Worm (Caenorhabditis elegans) whole organism, L4 larva: ENCODE results near the gene W02A2.9.

Experiments used
- F44E2.7 ChIP-seq: fragments of 200-800 bp; sonication (Bioruptor generic); IDR thresholded peaks from 2 replicates; pipeline ENCODE4 v2.1.2; 2022; ENCODE audit warnings: missing genetic modification characterization, missing compliant biosample characterization
- F49E8.2 ChIP-seq: sonication (generic microtip); optimal IDR thresholded peaks from 2 replicates; lab custom pipeline; 2016; ENCODE audit warnings: missing compliant biosample characterization, mild to moderate bottlenecking, missing genetic modification characterization, borderline replicate concordance
- T20F7.1 ChIP-seq: fragments of 200-800 bp; sonication (Bioruptor generic); optimal IDR thresholded peaks from 2 replicates; lab custom pipeline; 2018; ENCODE audit warnings: mild to moderate bottlenecking, missing genetic modification characterization, missing compliant biosample characterization
- T26A8.4 ChIP-seq: fragments of 200-800 bp; sonication (Bioruptor generic); IDR thresholded peaks from 2 replicates; pipeline ENCODE4 v1.3.6; 2022; ENCODE audit warnings: missing genetic modification characterization, missing compliant biosample characterization
- Y105C5A.15 ChIP-seq: fragments of 200-800 bp; sonication (Bioruptor generic); IDR thresholded peaks from 2 replicates; pipeline ENCODE4 v1.3.6; 2022; ENCODE audit warnings: missing genetic modification characterization, missing compliant biosample characterization
- aha-1 ChIP-seq: fragments of 150-350 bp; peaks from one replicate; lab custom pipeline; 2014; ENCODE audit warnings: missing biosample characterization, missing genetic modification characterization
- aly-2 ChIP-seq: sonication (generic microtip); optimal IDR thresholded peaks from 2 replicates; lab custom pipeline; 2018; ENCODE audit warnings: missing biosample characterization, missing genetic modification characterization
- ceh-32 ChIP-seq: sonication (generic microtip); optimal IDR thresholded peaks from 2 replicates; lab custom pipeline; 2016; ENCODE audit warnings: mild to moderate bottlenecking, missing genetic modification characterization, missing compliant biosample characterization; ENCODE audit not compliant: poor library complexity
- ceh-62 ChIP-seq: sonication (generic microtip); optimal IDR thresholded peaks from 2 replicates; lab custom pipeline; 2017; ENCODE audit warnings: missing biosample characterization, missing genetic modification characterization
- ces-1 ChIP-seq: fragments of 150-350 bp; sonication (generic microtip); optimal IDR thresholded peaks from 4 replicates; lab custom pipeline; 2014; ENCODE audit warnings: missing biosample characterization, missing genetic modification reagents, missing genetic modification characterization
- ctbp-1 ChIP-seq: fragments of 200-800 bp; sonication (Bioruptor generic); IDR thresholded peaks from 2 replicates; pipeline ENCODE4 v1.3.6; 2022; ENCODE audit warnings: missing genetic modification reagents, missing genetic modification characterization, missing compliant biosample characterization
- daf-16 ChIP-seq, 3 experiments: sonication (generic microtip); optimal IDR thresholded peaks; 2 replicates each; lab custom pipeline; 2016 to 2017; ENCODE audit warnings: missing genetic modification characterization in 3 of 3, missing genetic modification reagents in 3 of 3, mild to moderate bottlenecking in 2 of 3, missing compliant biosample characterization in 2 of 3, missing biosample characterization in 1 of 3, moderate library complexity in 1 of 3
- daf-19 ChIP-seq: fragments of 200-800 bp; sonication (Bioruptor generic); conservative IDR thresholded peaks from 2 replicates; pipeline ENCODE4 v1.3.6; 2022; ENCODE audit warnings: missing genetic modification characterization, missing compliant biosample characterization
- dmd-6 ChIP-seq: fragments of 200-800 bp; sonication (Bioruptor generic); IDR thresholded peaks from 2 replicates; pipeline ENCODE4 v1.3.6; 2022; ENCODE audit warnings: missing genetic modification reagents, missing genetic modification characterization, missing compliant biosample characterization
- duxl-1 ChIP-seq: sonication (generic microtip); optimal IDR thresholded peaks from 2 replicates; lab custom pipeline; 2016; ENCODE audit warnings: mild to moderate bottlenecking, missing genetic modification characterization, moderate library complexity, missing compliant biosample characterization; ENCODE audit not compliant: poor library complexity
- dve-1 ChIP-seq: sonication (generic microtip); optimal IDR thresholded peaks from 2 replicates; lab custom pipeline; 2017; ENCODE audit warnings: antibody characterized with exemption, mild to moderate bottlenecking, missing genetic modification characterization, missing compliant biosample characterization; ENCODE audit not compliant: insufficient read depth
- egl-27 ChIP-seq: sonication (generic microtip); optimal IDR thresholded peaks from 3 replicates; lab custom pipeline; 2017; ENCODE audit warnings: missing biosample characterization, missing genetic modification reagents, missing genetic modification characterization
- fkh-10 ChIP-seq: fragments of 150-350 bp; optimal IDR thresholded peaks from 2 replicates; lab custom pipeline; 2014; ENCODE audit warnings: missing biosample characterization, missing genetic modification reagents, missing genetic modification characterization
- gei-8 ChIP-seq: fragments of 200-800 bp; sonication (Bioruptor generic); optimal IDR thresholded peaks from 2 replicates; lab custom pipeline; 2018; ENCODE audit warnings: mild to moderate bottlenecking, missing genetic modification characterization, missing compliant biosample characterization
- hif-1 ChIP-seq, 2 experiments: sonication (generic microtip); optimal IDR thresholded peaks; 2 replicates each; lab custom pipeline; 2016 to 2017; ENCODE audit warnings: missing compliant biosample characterization in 2 of 2, missing genetic modification characterization in 2 of 2, missing genetic modification reagents in 2 of 2, missing genotype in 2 of 2, mild to moderate bottlenecking in 1 of 2
- hlh-11 ChIP-seq: fragments of 200-800 bp; sonication (Bioruptor generic); optimal IDR thresholded peaks from 2 replicates; lab custom pipeline; 2018; ENCODE audit warnings: mild to moderate bottlenecking, missing genetic modification characterization, missing compliant biosample characterization
- lin-1 ChIP-seq: fragments of 200-800 bp; sonication (Bioruptor generic); IDR thresholded peaks from 2 replicates; pipeline ENCODE4 v1.3.6; 2022; ENCODE audit warnings: missing genetic modification reagents, missing genetic modification characterization, missing compliant biosample characterization
- lin-13 ChIP-seq: fragments of 150-350 bp; optimal IDR thresholded peaks from 2 replicates; lab custom pipeline; 2014; ENCODE audit warnings: missing biosample characterization, missing genetic modification reagents, missing genetic modification characterization
- lin-29 ChIP-seq: fragments of 200-800 bp; sonication (Bioruptor generic); IDR thresholded peaks from 2 replicates; pipeline ENCODE4 v1.3.6; 2022; ENCODE audit warnings: missing genetic modification reagents, missing genetic modification characterization, missing compliant biosample characterization
- lir-3 ChIP-seq: sonication (generic microtip); optimal IDR thresholded peaks from 2 replicates; lab custom pipeline; 2016; ENCODE audit warnings: mild to moderate bottlenecking, missing genetic modification characterization, missing compliant biosample characterization
- lsy-2 ChIP-seq, 2 experiments: fragments of 150-350 bp in 1 of 2; sonication (generic microtip) in 1 of 2; optimal IDR thresholded peaks; 2 replicates each; lab custom pipeline; 2014 to 2017; ENCODE audit warnings: missing biosample characterization in 2 of 2, missing genetic modification characterization in 2 of 2
- mdl-1 ChIP-seq, 2 experiments: fragments of 150-350 bp in 1 of 2; sonication (generic microtip) in 1 of 2; optimal IDR thresholded peaks; 2 replicates each; lab custom pipeline; 2014 to 2017; ENCODE audit warnings: missing biosample characterization in 2 of 2, missing genetic modification characterization in 2 of 2
- mes-2 ChIP-seq: sonication (generic microtip); optimal IDR thresholded peaks from 2 replicates; lab custom pipeline; 2016; ENCODE audit warnings: missing genotype, mild to moderate bottlenecking, missing genetic modification characterization, missing compliant biosample characterization; ENCODE audit not compliant: poor library complexity, severe bottlenecking
- mxl-2 ChIP-seq: fragments of 200-800 bp; sonication (Bioruptor generic); conservative IDR thresholded peaks from 2 replicates; pipeline ENCODE4 v1.3.6; 2022; ENCODE audit warnings: missing genetic modification reagents, missing genetic modification characterization, missing compliant biosample characterization
- nhr-102 ChIP-seq: sonication (generic microtip); optimal IDR thresholded peaks from 2 replicates; lab custom pipeline; 2016; ENCODE audit warnings: mild to moderate bottlenecking, missing genetic modification characterization, moderate library complexity, missing compliant biosample characterization
- nhr-25 ChIP-seq: sonication (generic microtip); optimal IDR thresholded peaks from 2 replicates; lab custom pipeline; 2017; ENCODE audit warnings: missing genetic modification characterization, mild to moderate bottlenecking, missing compliant biosample characterization, antibody characterized with exemption, moderate library complexity, borderline replicate concordance; ENCODE audit not compliant: insufficient read depth
- nhr-28 ChIP-seq: fragments of 150-350 bp; optimal IDR thresholded peaks from 2 replicates; lab custom pipeline; 2014; ENCODE audit warnings: missing biosample characterization, missing genetic modification characterization
- nhr-41 ChIP-seq: fragments of 200-800 bp; sonication (Bioruptor generic); IDR thresholded peaks from 2 replicates; pipeline ENCODE4 v1.3.6; 2022; ENCODE audit warnings: missing genetic modification reagents, missing genetic modification characterization, missing compliant biosample characterization
- nhr-48 ChIP-seq: sonication (generic microtip); optimal IDR thresholded peaks from 2 replicates; lab custom pipeline; 2016; ENCODE audit warnings: mild to moderate bottlenecking, missing genetic modification characterization, missing compliant biosample characterization
- pha-4 ChIP-seq, 2 experiments: fragments of 150-350 bp in 1 of 2; fragments of 200-800 bp in 1 of 2; sonication (Bioruptor generic) in 1 of 2; IDR thresholded peaks in 1 of 2; optimal IDR thresholded peaks in 1 of 2; 2 replicates each; pipeline versions ENCODE4 v1.3.6 to Lab custom; 2014 to 2022; ENCODE audit warnings: missing genetic modification characterization in 2 of 2, missing genetic modification reagents in 2 of 2, missing biosample characterization in 1 of 2, missing compliant biosample characterization in 1 of 2
- php-3 ChIP-seq: fragments of 200-800 bp; sonication (Bioruptor generic); IDR thresholded peaks from 2 replicates; pipeline ENCODE4 v1.3.6; 2022; ENCODE audit warnings: missing genetic modification reagents, missing genetic modification characterization, missing compliant biosample characterization
- pqm-1 ChIP-seq: sonication (generic microtip); optimal IDR thresholded peaks from 2 replicates; lab custom pipeline; 2017; ENCODE audit warnings: missing biosample characterization, missing genetic modification characterization
- rbr-2 ChIP-seq: sonication (generic microtip); optimal IDR thresholded peaks from 2 replicates; lab custom pipeline; 2016; ENCODE audit warnings: missing genotype, missing genetic modification characterization, missing compliant biosample characterization
- saeg-2 ChIP-seq: fragments of 200-800 bp; sonication (Bioruptor generic); IDR thresholded peaks from 2 replicates; pipeline ENCODE4 v1.3.6; 2022; ENCODE audit warnings: missing genetic modification reagents, missing genetic modification characterization, missing compliant biosample characterization
- spr-3 ChIP-seq: fragments of 200-800 bp; sonication (Bioruptor generic); optimal IDR thresholded peaks from 2 replicates; lab custom pipeline; 2018; ENCODE audit warnings: mild to moderate bottlenecking, missing genetic modification characterization, missing compliant biosample characterization
- tag-97 ChIP-seq: fragments of 200-800 bp; sonication (Bioruptor generic); IDR thresholded peaks from 2 replicates; pipeline ENCODE4 v1.3.6; 2022; ENCODE audit warnings: missing genetic modification characterization, missing compliant biosample characterization
- unc-39 ChIP-seq: sonication (generic microtip); optimal IDR thresholded peaks from 2 replicates; lab custom pipeline; 2017; ENCODE audit warnings: missing biosample characterization, missing genetic modification characterization
- zfp-3 ChIP-seq: fragments of 200-800 bp; sonication (Bioruptor generic); conservative IDR thresholded peaks from 2 replicates; pipeline ENCODE4 v1.3.6; 2022; ENCODE audit warnings: missing genetic modification reagents, missing genetic modification characterization, missing compliant biosample characterization
- zip-11 ChIP-seq: fragments of 200-800 bp; sonication (Bioruptor generic); IDR thresholded peaks from 2 replicates; pipeline ENCODE4 v1.3.6; 2022; ENCODE audit warnings: missing genetic modification characterization, missing compliant biosample characterization
- zip-2 ChIP-seq: fragments of 150-350 bp; optimal IDR thresholded peaks from 2 replicates; lab custom pipeline; 2014; ENCODE audit warnings: missing biosample characterization, missing genetic modification characterization
- ztf-11 ChIP-seq: fragments of 150-350 bp; optimal IDR thresholded peaks from 2 replicates; lab custom pipeline; 2014; ENCODE audit warnings: missing biosample characterization, missing genetic modification characterization
- ztf-7 ChIP-seq: fragments of 150-350 bp; optimal IDR thresholded peaks from 2 replicates; lab custom pipeline; 2014; ENCODE audit warnings: missing biosample characterization, missing genetic modification characterization

Gene W02A2.9

DNA sequence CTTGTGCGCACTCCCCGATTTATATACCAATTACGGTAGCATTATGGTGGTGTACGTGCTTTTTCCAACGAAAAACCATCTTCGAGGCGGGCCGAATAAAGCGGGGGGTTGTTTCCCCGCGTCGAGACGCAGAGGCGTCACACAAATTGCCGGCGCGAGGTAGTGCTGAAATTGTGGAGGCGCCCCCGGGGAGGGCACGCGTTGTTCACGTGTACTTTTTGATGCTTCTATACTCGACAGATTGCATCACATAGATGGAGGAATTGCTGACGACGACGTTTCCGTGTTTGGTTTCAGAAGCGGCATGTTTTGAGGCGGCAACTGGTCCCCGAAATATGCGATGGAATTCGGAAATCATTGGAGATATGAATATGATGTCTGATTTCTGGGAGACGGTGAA lies 47.8 kb downstream of the W02A2.9 start (continued):
- TF ChIP-seq ztf-11, result no peak
- no peak for TF ChIP-seq tag-97 (GFP tag; lab: Robert Waterston, UW)
- no peak for TF ChIP-seq ces-1 (GFP tag; lab: Kevin White, UChicago)
- no peak for TF ChIP-seq zip-2 (tag; lab: Kevin White, UChicago)
- TF ChIP-seq duxl-1 (tag; lab: Kevin White, UChicago), result no peak
- no peak for TF ChIP-seq zfp-3 (GFP tag; lab: Robert Waterston, UW)
- TF ChIP-seq ceh-62 (tag; lab: Kevin White, UChicago), result no peak
- TF ChIP-seq ceh-32 (tag; lab: Kevin White, UChicago), result no peak
- TF ChIP-seq Y105C5A.15 (GFP tag; lab: Robert Waterston, UW), result no peak
- TF ChIP-seq ctbp-1 (GFP tag; lab: Robert Waterston, UW), result peak; percentile 90
- TF ChIP-seq pha-4 (GFP tag; IDR thresholded peaks at IDR 0.05; lab: Robert Waterston, UW), result peak; percentile 75
- TF ChIP-seq pha-4 (tag; optimal IDR thresholded peaks at IDR 0.05; lab: Kevin White, UChicago), result no peak
- peak; percentile 96 to 100 for TF ChIP-seq hif-1 (tag; optimal IDR thresholded peaks at IDR 0.05; lab: Kevin White, UChicago)
- TF ChIP-seq T20F7.1 (GFP tag; lab: Kevin White, UChicago), result no peak
- peak; percentile 16; the same call in 1 of the 2 replicates for TF ChIP-seq lin-29 (GFP tag; lab: Robert Waterston, UW)
- TF ChIP-seq nhr-25 (tag; lab: Kevin White, UChicago), result peak; percentile 74
- no peak for TF ChIP-seq lir-3
- TF ChIP-seq saeg-2 (GFP tag; lab: Robert Waterston, UW), result peak; percentile 83
- peak; percentile 69 for TF ChIP-seq gei-8
- TF ChIP-seq lin-13 (GFP tag; lab: Kevin White, UChicago), result peak; percentile 75
- TF ChIP-seq dve-1, result peak; percentile 95
- peak; percentile 29 for TF ChIP-seq egl-27
- no peak for TF ChIP-seq nhr-41

ce11 chrIV:13396375-13396774 lies 48.9 kb downstream of the W02A2.9 start:
- TF ChIP-seq rbr-2 (tag; lab: Kevin White, UChicago) (no peak), dve-1 (peak; percentile 77), ztf-7 (peak; percentile 21), dmd-6 (GFP tag; lab: Robert Waterston, UW) (peak; percentile 60), lin-1 (GFP tag; lab: Robert Waterston, UW) (no peak), spr-3 (GFP tag; lab: Kevin White, UChicago) (no peak), hif-1 (tag; optimal IDR thresholded peaks at IDR 0.05; lab: Kevin White, UChicago) (peak; percentile 93 to 98), daf-19 (GFP tag; lab: Robert Waterston, UW) (no peak), php-3 (peak; percentile 52; the same call in 1 of the 2 replicates), mes-2 (tag; lab: Kevin White, UChicago) (no peak), pqm-1 (tag; lab: Kevin White, UChicago) (peak; percentile 75), F49E8.2 (no peak), mdl-1 (tag; optimal IDR thresholded peaks at IDR 0.05; lab: Kevin White, UChicago) (peak in 1 of 2 experiments; percentile 32), daf-16 (GFP tag; optimal IDR thresholded peaks at IDR 0.05; lab: Kevin White, UChicago) (no peak), daf-16 (tag; optimal IDR thresholded peaks at IDR 0.05; lab: Kevin White, UChicago) (peak; percentile 97), ztf-11 (no peak), T26A8.4 (GFP tag; lab: Robert Waterston, UW) (no peak), F44E2.7 (GFP tag; lab: Robert Waterston, UW) (no peak), aly-2 (tag; lab: Kevin White, UChicago) (no peak), hlh-11 (tag; lab: Kevin White, UChicago) (peak; percentile 65), pha-4 (GFP tag; IDR thresholded peaks at IDR 0.05; lab: Robert Waterston, UW) (no peak), pha-4 (tag; optimal IDR thresholded peaks at IDR 0.05; lab: Kevin White, UChicago) (no peak), Y105C5A.15 (GFP tag; lab: Robert Waterston, UW) (no peak), zip-11 (GFP tag; lab: Robert Waterston, UW) (no peak), fkh-10 (GFP tag; lab: Kevin White, UChicago) (no peak), mxl-2 (peak; percentile 59; the same call in 1 of the 2 replicates), nhr-48 (peak; percentile 61), lsy-2 (tag; optimal IDR thresholded peaks at IDR 0.05; lab: Kevin White, UChicago) (peak in 1 of 2 experiments; percentile 16), nhr-28 (tag; lab: Kevin White, UChicago) (peak; percentile 90), nhr-102 (tag; lab: Kevin White, UChicago) (peak; percentile 35), aha-1 (tag; lab: Kevin White, UChicago) (peak; percentile 100), unc-39 (tag; lab: Kevin White, UChicago) (no peak)
